Fruit fly (Drosophila melanogaster) whole organism, embryonic: ENCODE results near the gene CG15306.

Source experiments
- Awh ChIP-seq: fragments of 200-800 bp; sonication (Bioruptor generic); IDR thresholded peaks from 2 replicates; pipeline ENCODE4, ENCODE4 v1.3.6; 2022; ENCODE audit warnings: missing biosample characterization, missing genetic modification characterization
- BEAF-32 ChIP-seq: fragments of 200-800 bp; sonication (Bioruptor generic); optimal IDR thresholded peaks from 3 replicates; lab custom pipeline; 2017; ENCODE audit warnings: missing biosample characterization, missing genetic modification characterization, mild to moderate bottlenecking, moderate library complexity, missing genetic modification reagents
- Bgb ChIP-seq: fragments of 200-800 bp; sonication (Bioruptor generic); IDR thresholded peaks from 2 replicates; pipeline ENCODE4 v1.3.6; 2022; ENCODE audit warnings: missing biosample characterization, missing genetic modification characterization; ENCODE audit not compliant: partially characterized antibody
- CG10431 ChIP-seq: fragments of 200-800 bp; sonication (Bioruptor generic); optimal IDR thresholded peaks from 3 replicates; lab custom pipeline; 2018; ENCODE audit warnings: missing biosample characterization, mild to moderate bottlenecking, missing genetic modification characterization
- CG10462 ChIP-seq: fragments of 200-800 bp; sonication (Bioruptor generic); optimal IDR thresholded peaks from 2 replicates; lab custom pipeline; 2016; ENCODE audit warnings: missing biosample characterization, missing genetic modification characterization
- CG10654 ChIP-seq: fragments of 200-800 bp; sonication (Bioruptor generic); optimal IDR thresholded peaks from 2 replicates; lab custom pipeline; 2016; ENCODE audit warnings: missing biosample characterization, missing genetic modification characterization
- CG11723 ChIP-seq: fragments of 200-800 bp; sonication (Bioruptor generic); optimal IDR thresholded peaks from 2 replicates; lab custom pipeline; 2017; ENCODE audit warnings: missing biosample characterization, mild to moderate bottlenecking, missing genetic modification characterization
- CG12155 ChIP-seq: fragments of 200-800 bp; sonication (Bioruptor generic); optimal IDR thresholded peaks from 3 replicates; lab custom pipeline; 2016; ENCODE audit warnings: missing biosample characterization, missing genetic modification characterization
- CG12391 ChIP-seq: fragments of 200-800 bp; sonication (Bioruptor generic); optimal IDR thresholded peaks from 3 replicates; lab custom pipeline; 2018; ENCODE audit warnings: missing biosample characterization, mild to moderate bottlenecking, missing genetic modification characterization, moderate library complexity
- CG12659 ChIP-seq: fragments of 200-800 bp; sonication (Bioruptor generic); optimal IDR thresholded peaks from 3 replicates; lab custom pipeline; 2017; ENCODE audit warnings: mild to moderate bottlenecking, missing biosample characterization, missing genetic modification reagents, missing genetic modification characterization
- CG15479 ChIP-seq: fragments of 200-800 bp; sonication (Bioruptor generic); optimal IDR thresholded peaks from 3 replicates; lab custom pipeline; 2019; ENCODE audit warnings: missing biosample characterization, mild to moderate bottlenecking, missing genetic modification characterization, moderate library complexity
- CG17802 ChIP-seq: fragments of 200-800 bp; sonication (Bioruptor generic); optimal IDR thresholded peaks from 2 replicates; lab custom pipeline; 2018; ENCODE audit warnings: missing biosample characterization, mild to moderate bottlenecking, missing genetic modification characterization, moderate library complexity
- CG18619 ChIP-seq: fragments of 200-800 bp; sonication (Bioruptor generic); optimal IDR thresholded peaks from 3 replicates; lab custom pipeline; 2017; ENCODE audit warnings: missing biosample characterization, mild to moderate bottlenecking, missing genetic modification characterization
- CG2116 ChIP-seq: fragments of 200-800 bp; sonication (Bioruptor generic); optimal IDR thresholded peaks from 3 replicates; lab custom pipeline; 2018; ENCODE audit warnings: missing biosample characterization, mild to moderate bottlenecking, missing genetic modification characterization
- CG2678 ChIP-seq: fragments of 200-800 bp; sonication (Bioruptor generic); optimal IDR thresholded peaks from 3 replicates; lab custom pipeline; 2019; ENCODE audit warnings: missing biosample characterization, mild to moderate bottlenecking, missing genetic modification characterization, moderate library complexity
- CG34422 ChIP-seq: fragments of 200-800 bp; sonication (Bioruptor generic); IDR thresholded peaks from 3 replicates; pipeline ENCODE4 v1.3.6; 2022; ENCODE audit warnings: missing biosample characterization, missing genetic modification characterization
- CG42726 ChIP-seq: fragments of 200-800 bp; sonication (Bioruptor generic); IDR thresholded peaks from 2 replicates; pipeline ENCODE4 v1.3.6; 2022; ENCODE audit warnings: missing biosample characterization, missing genetic modification characterization; ENCODE audit not compliant: partially characterized antibody
- CG7963 ChIP-seq: fragments of 200-800 bp; sonication (Bioruptor generic); IDR thresholded peaks from 3 replicates; pipeline ENCODE4 v1.3.6; 2022; ENCODE audit warnings: missing biosample characterization, missing genetic modification characterization; ENCODE audit not compliant: partially characterized antibody
- Camta ChIP-seq: fragments of 200-800 bp; sonication (Bioruptor generic); optimal IDR thresholded peaks from 2 replicates; lab custom pipeline; 2016; ENCODE audit warnings: missing biosample characterization, missing genetic modification characterization
- Dll ChIP-seq: fragments of 200-800 bp; sonication (Bioruptor generic); IDR thresholded peaks from 4 replicates; pipeline ENCODE4 v1.3.6; 2022; ENCODE audit warnings: missing biosample characterization, missing genetic modification characterization; ENCODE audit not compliant: partially characterized antibody
- E2f2 ChIP-seq: fragments of 200-800 bp; sonication (Bioruptor generic); IDR thresholded peaks from 2 replicates; pipeline ENCODE4 v1.3.6; 2022; ENCODE audit warnings: missing biosample characterization, missing genetic modification characterization
- Eip74EF ChIP-seq, 2 experiments: fragments of 200-800 bp in 1 of 2; fragments of >200 bp in 1 of 2; sonication (Bioruptor generic) in 1 of 2; optimal IDR thresholded peaks; 2 replicates each; lab custom pipeline; 2017 to 2019; ENCODE audit warnings: missing biosample characterization in 2 of 2, missing genetic modification characterization in 2 of 2, mild to moderate bottlenecking in 1 of 2, moderate library complexity in 1 of 2
- H2.0 ChIP-seq: fragments of 200-800 bp; sonication (Bioruptor generic); IDR thresholded peaks from 2 replicates; pipeline ENCODE4 v1.3.6; 2022; ENCODE audit warnings: missing biosample characterization, missing genetic modification characterization
- Hand ChIP-seq: fragments of 200-800 bp; sonication (Bioruptor generic); optimal IDR thresholded peaks from 2 replicates; lab custom pipeline; 2017; ENCODE audit warnings: mild to moderate bottlenecking, missing biosample characterization, missing genetic modification reagents, missing genetic modification characterization
- HmgZ ChIP-seq: fragments of 200-800 bp; sonication (Bioruptor generic); optimal IDR thresholded peaks from 2 replicates; lab custom pipeline; 2018; ENCODE audit warnings: missing biosample characterization, mild to moderate bottlenecking, missing genetic modification characterization
- MESR4 ChIP-seq: fragments of 200-800 bp; sonication (Bioruptor generic); optimal IDR thresholded peaks from 2 replicates; lab custom pipeline; 2018; ENCODE audit warnings: missing biosample characterization, mild to moderate bottlenecking, missing genetic modification characterization, moderate library complexity
- Rx ChIP-seq: fragments of 200-800 bp; sonication (Bioruptor generic); IDR thresholded peaks from 2 replicates; pipeline ENCODE4 v1.3.6; 2022; ENCODE audit warnings: missing biosample characterization, missing genetic modification characterization
- Scr ChIP-seq: fragments of 200-800 bp; sonication (Bioruptor generic); IDR thresholded peaks from 2 replicates; pipeline ENCODE4 v1.3.6; 2022; ENCODE audit warnings: missing biosample characterization, missing genetic modification characterization; ENCODE audit not compliant: partially characterized antibody
- aop ChIP-seq: fragments of 200-800 bp; sonication (Bioruptor generic); IDR thresholded peaks from 2 replicates; pipeline ENCODE4 v1.3.6; 2022; ENCODE audit warnings: missing biosample characterization, missing genetic modification characterization
- bbx ChIP-seq: fragments of 200-800 bp; sonication (Bioruptor generic); IDR thresholded peaks from 2 replicates; pipeline ENCODE4 v1.3.6; 2022; ENCODE audit warnings: missing biosample characterization, missing genetic modification characterization; ENCODE audit not compliant: partially characterized antibody
- cg ChIP-seq: fragments of 200-800 bp; sonication (Bioruptor generic); optimal IDR thresholded peaks from 3 replicates; lab custom pipeline; 2019; ENCODE audit warnings: missing biosample characterization, mild to moderate bottlenecking, missing genetic modification characterization, moderate library complexity
- corto ChIP-seq: fragments of 200-800 bp; sonication (Bioruptor generic); optimal IDR thresholded peaks from 2 replicates; lab custom pipeline; 2016; ENCODE audit warnings: missing biosample characterization, mild to moderate bottlenecking, missing genetic modification characterization, moderate library complexity
- crol ChIP-seq: fragments of 200-800 bp; sonication (Bioruptor generic); IDR thresholded peaks from 2 replicates; pipeline ENCODE4 v1.3.6; 2022; ENCODE audit warnings: missing biosample characterization, missing genetic modification characterization
- eyg ChIP-seq: fragments of 200-800 bp; sonication (Bioruptor generic); optimal IDR thresholded peaks from 3 replicates; lab custom pipeline; 2016; ENCODE audit warnings: missing biosample characterization, missing genetic modification characterization
- fd64A ChIP-seq: fragments of 200-800 bp; sonication (Bioruptor generic); optimal IDR thresholded peaks from 3 replicates; lab custom pipeline; 2018; ENCODE audit warnings: missing biosample characterization, mild to moderate bottlenecking, missing genetic modification characterization
- gfzf ChIP-seq: fragments of 200-800 bp; sonication (Bioruptor generic); optimal IDR thresholded peaks from 2 replicates; lab custom pipeline; 2016; ENCODE audit warnings: missing biosample characterization, mild to moderate bottlenecking, missing genetic modification characterization, moderate library complexity
- grau ChIP-seq: fragments of 200-800 bp; optimal IDR thresholded peaks from 3 replicates; lab custom pipeline; 2019; ENCODE audit warnings: missing biosample characterization, mild to moderate bottlenecking, missing genetic modification characterization, moderate library complexity
- gsb ChIP-seq: fragments of 200-800 bp; sonication (Bioruptor generic); IDR thresholded peaks from 2 replicates; pipeline ENCODE4 v1.3.6; 2022; ENCODE audit warnings: missing biosample characterization, missing genetic modification characterization
- h ChIP-seq: fragments of >200 bp; optimal IDR thresholded peaks from 2 replicates; lab custom pipeline; 2017
- jigr1 ChIP-seq: fragments of 200-800 bp; sonication (Bioruptor generic); IDR thresholded peaks from 3 replicates; pipeline ENCODE4 v1.3.6; 2022; ENCODE audit warnings: missing biosample characterization, missing genetic modification characterization
- lbe ChIP-seq: fragments of 200-800 bp; sonication (Bioruptor generic); optimal IDR thresholded peaks from 2 replicates; lab custom pipeline; 2016; ENCODE audit warnings: missing biosample characterization, mild to moderate bottlenecking, missing genetic modification characterization
- nmo ChIP-seq: fragments of 200-800 bp; sonication (Bioruptor generic); optimal IDR thresholded peaks from 2 replicates; lab custom pipeline; 2018; ENCODE audit warnings: missing biosample characterization, mild to moderate bottlenecking, missing genetic modification characterization, moderate library complexity
- phol ChIP-seq: fragments of 200-800 bp; sonication (Bioruptor generic); optimal IDR thresholded peaks from 3 replicates; lab custom pipeline; 2018; ENCODE audit warnings: missing biosample characterization, mild to moderate bottlenecking, missing genetic modification characterization, moderate library complexity
- so ChIP-seq: fragments of 200-800 bp; sonication (Bioruptor generic); IDR thresholded peaks from 3 replicates; pipeline ENCODE4 v1.3.6; 2022; ENCODE audit warnings: missing biosample characterization, missing genetic modification characterization
- stc ChIP-seq: fragments of 200-800 bp; sonication (Bioruptor generic); IDR thresholded peaks from 2 replicates; pipeline ENCODE4 v1.3.6; 2022; ENCODE audit warnings: missing biosample characterization, missing genetic modification characterization
- zfh2 ChIP-seq: fragments of 200-800 bp; sonication (Bioruptor generic); optimal IDR thresholded peaks from 2 replicates; lab custom pipeline; 2016; ENCODE audit warnings: missing biosample characterization, missing genetic modification characterization

Gene CG15306

DNA sequence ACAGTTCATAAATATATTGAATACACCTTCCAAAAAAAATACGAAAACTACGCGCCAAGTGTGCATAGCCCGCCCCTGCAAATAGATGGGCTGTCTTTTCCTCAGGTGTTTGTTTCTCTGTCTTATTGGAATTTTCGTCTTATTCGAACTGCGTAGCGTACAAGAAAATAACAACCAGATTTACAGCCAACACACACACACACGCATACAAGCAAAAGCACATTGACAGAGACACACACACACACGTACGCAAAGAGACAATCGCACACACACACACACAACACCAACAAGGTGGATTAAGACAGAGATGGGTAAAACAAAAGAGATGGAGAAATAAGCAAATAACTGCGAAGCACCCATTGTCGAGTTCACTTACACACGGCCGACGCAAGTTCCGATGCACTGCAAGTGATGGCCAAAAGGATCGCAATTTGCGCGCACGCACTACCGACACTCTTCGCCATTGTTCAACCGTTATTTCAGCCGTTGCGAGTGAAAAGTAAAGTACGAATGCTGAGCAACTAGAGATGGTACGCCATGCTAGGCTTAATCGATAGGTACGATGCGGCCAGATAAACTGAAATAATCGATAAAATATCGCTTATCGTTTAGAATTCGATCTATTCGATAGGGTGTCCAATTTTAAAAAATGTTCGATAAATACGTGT lies 34.3 kb upstream of the CG15306 start (continued):
- TF ChIP-seq Camta (GFP tag; lab: Kevin White, UChicago) = peak; percentile 26
- peak; percentile 86 for TF ChIP-seq BEAF-32 (GFP tag; lab: Kevin White, UChicago)
- TF ChIP-seq CG2116 (GFP tag; lab: Kevin White, UChicago) = peak; percentile 57
- peak; percentile 3 for TF ChIP-seq grau
- peak; percentile 96 for TF ChIP-seq bbx (GFP tag; lab: Robert Waterston, UW)
- peak; percentile 15 for TF ChIP-seq phol (tag; lab: Kevin White, UChicago)
- TF ChIP-seq lbe (GFP tag; lab: Kevin White, UChicago) = peak; percentile 47
- TF ChIP-seq jigr1 (GFP tag; lab: Robert Waterston, UW) = no peak
- peak; percentile 0 for TF ChIP-seq CG12391 (tag; lab: Kevin White, UChicago)
- TF ChIP-seq CG2678 = peak; percentile 26
- TF ChIP-seq HmgZ (tag; lab: Kevin White, UChicago) = peak; percentile 17
- TF ChIP-seq CG12155 (GFP tag; lab: Kevin White, UChicago) = no peak
- TF ChIP-seq Bgb (GFP tag; lab: Robert Waterston, UW) = peak; percentile 96
- peak; percentile 90 for TF ChIP-seq CG42726 (GFP tag; lab: Robert Waterston, UW)
- TF ChIP-seq Eip74EF (GFP tag; optimal IDR thresholded peaks at IDR 0.05; lab: Kevin White, UChicago) = peak in 1 of 2 experiments; percentile 38
- peak; percentile 41 for TF ChIP-seq CG15479 (GFP tag; lab: Kevin White, UChicago)
- TF ChIP-seq CG12659 (GFP tag; lab: Kevin White, UChicago) = peak; percentile 36
- TF ChIP-seq MESR4 (GFP tag; lab: Kevin White, UChicago) = peak; percentile 87
- TF ChIP-seq nmo (GFP tag; lab: Kevin White, UChicago) = peak; percentile 42
- peak; percentile 24 for TF ChIP-seq gfzf (GFP tag; lab: Kevin White, UChicago)
- peak; percentile 97 for TF ChIP-seq cg (GFP tag; lab: Kevin White, UChicago)
- TF ChIP-seq Scr (GFP tag; lab: Robert Waterston, UW) = peak; percentile 89

DNA sequence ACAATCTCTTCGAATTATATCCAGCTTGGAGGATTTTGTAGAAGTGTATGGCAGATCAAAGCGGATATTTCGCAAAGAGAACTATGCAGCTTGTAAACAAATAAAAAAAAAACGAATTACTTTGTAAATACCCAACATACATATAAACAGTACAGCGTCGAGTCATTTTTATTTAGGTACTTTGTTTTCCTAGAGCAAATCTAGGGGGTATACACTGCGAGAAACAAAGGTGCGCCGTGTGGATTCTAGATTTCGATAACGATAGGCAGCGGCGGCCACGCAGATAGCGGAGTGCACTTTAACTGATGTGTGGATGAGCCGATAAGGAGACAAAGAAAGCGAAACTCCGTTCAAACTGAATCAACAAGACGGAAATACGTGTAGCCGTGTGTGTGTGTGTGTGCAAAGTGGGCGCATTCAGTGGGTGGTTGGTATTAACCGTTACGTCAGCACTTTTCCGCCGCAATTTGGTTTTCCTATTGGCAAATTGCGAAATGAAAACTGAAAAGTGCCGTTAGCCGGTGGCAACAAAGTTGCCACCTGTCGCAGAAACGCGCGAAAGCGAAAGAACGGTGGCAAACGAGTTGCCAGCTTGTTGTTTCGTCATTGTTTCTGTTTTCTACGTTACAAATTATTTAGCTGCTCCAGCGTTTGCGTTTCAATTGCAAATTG lies 33.1 kb upstream of the CG15306 start:
- TF ChIP-seq E2f2 (GFP tag; lab: Robert Waterston, UW) (no peak), Hand (no peak), fd64A (no peak), CG11723 (GFP tag; lab: Kevin White, UChicago) (no peak), Rx (GFP tag; lab: Robert Waterston, UW) (no peak), stc (GFP tag; lab: Robert Waterston, UW) (no peak), eyg (GFP tag; lab: Kevin White, UChicago) (no peak), CG7963 (GFP tag; lab: Robert Waterston, UW) (no peak), corto (GFP tag; lab: Kevin White, UChicago) (no peak), HmgZ (tag; lab: Kevin White, UChicago) (no peak), gsb (no peak), CG18619 (GFP tag; lab: Kevin White, UChicago) (no peak), CG10654 (GFP tag; lab: Kevin White, UChicago) (no peak), bbx (GFP tag; lab: Robert Waterston, UW) (peak; percentile 6; the same call in 1 of the 2 replicates), h (lab: Kevin White, UChicago) (no peak), crol (no peak), CG34422 (no peak), Awh (no peak), jigr1 (GFP tag; lab: Robert Waterston, UW) (no peak), CG10431 (GFP tag; lab: Kevin White, UChicago) (no peak), CG17802 (tag; lab: Kevin White, UChicago) (no peak), zfh2 (GFP tag; lab: Kevin White, UChicago) (no peak), H2.0 (GFP tag; lab: Robert Waterston, UW) (no peak), CG10462 (GFP tag; lab: Kevin White, UChicago) (peak; percentile 6), aop (GFP tag; lab: Robert Waterston, UW) (no peak), Dll (GFP tag; lab: Robert Waterston, UW) (no peak), so (GFP tag; lab: Robert Waterston, UW) (0 out of 3 replicates have a peak, but pooled peaks have one; percentile 15), CG2678 (peak; percentile 3)
